Worm (Caenorhabditis elegans) whole organism, young adult: ENCODE data around the gene tax-6.

Experiments used
- B0261.1 ChIP-seq: sonication (generic microtip); optimal IDR thresholded peaks from 2 replicates; lab custom pipeline; 2016; ENCODE audit warnings: mild to moderate bottlenecking, missing genetic modification characterization, moderate library complexity, missing compliant biosample characterization
- C06A6.2 ChIP-seq: fragments of 200-800 bp; sonication (Bioruptor generic); conservative IDR thresholded peaks from 2 replicates; pipeline ENCODE4 v1.3.6; 2022; ENCODE audit warnings: missing genetic modification characterization, missing compliant biosample characterization
- C17E4.6 ChIP-seq: fragments of 200-800 bp; sonication (Bioruptor generic); IDR thresholded peaks from 2 replicates; pipeline ENCODE4 v1.3.6; 2022; ENCODE audit warnings: missing genetic modification reagents, missing genetic modification characterization, missing compliant biosample characterization
- D2030.7 ChIP-seq: fragments of 200-800 bp; sonication (Bioruptor generic); IDR thresholded peaks from 2 replicates; pipeline ENCODE4 v1.3.6; 2022; ENCODE audit warnings: missing genetic modification reagents, missing genetic modification characterization, missing compliant biosample characterization
- F22D6.2 ChIP-seq: sonication (generic microtip); optimal IDR thresholded peaks from 2 replicates; lab custom pipeline; 2016; ENCODE audit warnings: mild to moderate bottlenecking, missing genetic modification characterization, missing compliant biosample characterization
- F23B12.7 ChIP-seq: sonication (generic microtip); optimal IDR thresholded peaks from 2 replicates; lab custom pipeline; 2017; ENCODE audit warnings: missing genetic modification characterization, mild to moderate bottlenecking, missing compliant biosample characterization, antibody characterized with exemption, moderate library complexity; ENCODE audit not compliant: insufficient read depth
- F57A8.1 ChIP-seq: fragments of 200-800 bp; sonication (Bioruptor generic); optimal IDR thresholded peaks from 2 replicates; lab custom pipeline; 2018; ENCODE audit warnings: mild to moderate bottlenecking, missing genetic modification characterization, moderate library complexity, missing compliant biosample characterization
- K12H6.12 ChIP-seq: fragments of 200-800 bp; sonication (Bioruptor generic); optimal IDR thresholded peaks from 2 replicates; lab custom pipeline; 2018; ENCODE audit warnings: mild to moderate bottlenecking, missing genetic modification characterization, missing compliant biosample characterization
- T26A5.8 ChIP-seq: sonication (generic microtip); optimal IDR thresholded peaks from 2 replicates; lab custom pipeline; 2016; ENCODE audit warnings: missing genetic modification characterization, missing compliant biosample characterization
- atf-7 ChIP-seq: sonication (generic microtip); optimal IDR thresholded peaks from 2 replicates; lab custom pipeline; 2017; ENCODE audit warnings: mild to moderate bottlenecking, missing genetic modification characterization, missing compliant biosample characterization
- attf-5 ChIP-seq: fragments of 200-800 bp; sonication (Bioruptor generic); optimal IDR thresholded peaks from 2 replicates; lab custom pipeline; 2018; ENCODE audit warnings: mild to moderate bottlenecking, missing genetic modification characterization, missing compliant biosample characterization
- attf-6 ChIP-seq: fragments of 200-800 bp; sonication (Bioruptor generic); IDR thresholded peaks from 2 replicates; pipeline ENCODE4 v1.3.6; 2022; ENCODE audit warnings: missing genetic modification reagents, missing genetic modification characterization, missing compliant biosample characterization
- bed-1 ChIP-seq: fragments of 200-800 bp; sonication (Bioruptor generic); IDR thresholded peaks from 2 replicates; pipeline ENCODE4 v1.3.6; 2022; ENCODE audit warnings: missing genetic modification reagents, missing genetic modification characterization, missing compliant biosample characterization
- bed-2 ChIP-seq: fragments of 200-800 bp; sonication (Bioruptor generic); IDR thresholded peaks from 2 replicates; pipeline ENCODE4 v1.3.6; 2022; ENCODE audit warnings: missing genetic modification reagents, missing genetic modification characterization, missing compliant biosample characterization
- ccch-3 ChIP-seq: fragments of 200-800 bp; sonication (Bioruptor generic); optimal IDR thresholded peaks from 2 replicates; lab custom pipeline; 2018; ENCODE audit warnings: mild to moderate bottlenecking, missing genetic modification characterization, missing compliant biosample characterization
- ceh-100 ChIP-seq: fragments of 200-800 bp; sonication (Bioruptor generic); IDR thresholded peaks from 2 replicates; pipeline ENCODE4 v1.3.6; 2022; ENCODE audit warnings: missing genetic modification reagents, missing genetic modification characterization, missing compliant biosample characterization
- ceh-58 ChIP-seq: fragments of 200-800 bp; sonication (Bioruptor generic); IDR thresholded peaks from 2 replicates; pipeline ENCODE4 v1.3.6; 2022; ENCODE audit warnings: missing genetic modification characterization, missing compliant biosample characterization
- ceh-91 ChIP-seq: fragments of 200-800 bp; sonication (Bioruptor generic); IDR thresholded peaks from 2 replicates; pipeline ENCODE4 v1.3.6; 2022; ENCODE audit warnings: missing genetic modification reagents, missing genetic modification characterization, missing compliant biosample characterization
- dox-1 ChIP-seq: fragments of 200-800 bp; sonication (Bioruptor generic); IDR thresholded peaks from 2 replicates; pipeline ENCODE4 v1.3.6; 2022; ENCODE audit warnings: missing genetic modification reagents, missing genetic modification characterization, missing compliant biosample characterization
- dpff-1 ChIP-seq: sonication (generic microtip); optimal IDR thresholded peaks from 2 replicates; lab custom pipeline; 2017; ENCODE audit warnings: mild to moderate bottlenecking, missing genetic modification characterization, missing compliant biosample characterization
- efl-1 ChIP-seq: fragments of 150-350 bp; optimal IDR thresholded peaks from 2 replicates; lab custom pipeline; 2014; ENCODE audit warnings: missing biosample characterization, missing genetic modification reagents, missing genetic modification characterization
- hlh-12 ChIP-seq: sonication (generic microtip); optimal IDR thresholded peaks from 2 replicates; lab custom pipeline; 2016; ENCODE audit warnings: missing genetic modification characterization, missing compliant biosample characterization
- hmg-20 ChIP-seq: fragments of 200-800 bp; sonication (Bioruptor generic); IDR thresholded peaks from 2 replicates; pipeline ENCODE4 v1.3.6; 2022; ENCODE audit warnings: missing genetic modification reagents, missing genetic modification characterization, missing compliant biosample characterization
- lag-1 ChIP-seq: fragments of 200-800 bp; sonication (Bioruptor generic); IDR thresholded peaks from 2 replicates; pipeline ENCODE4 v1.3.6; 2022; ENCODE audit warnings: missing genetic modification reagents, missing genetic modification characterization, missing compliant biosample characterization
- let-526 ChIP-seq: fragments of 200-800 bp; sonication (Bioruptor generic); IDR thresholded peaks from 2 replicates; pipeline ENCODE4 v1.3.6; 2022; ENCODE audit warnings: missing genetic modification reagents, missing genetic modification characterization, missing compliant biosample characterization
- let-607 ChIP-seq, 2 experiments: fragments of 200-800 bp in 1 of 2; sonication (Bioruptor generic) in 1 of 2; sonication (generic microtip) in 1 of 2; optimal IDR thresholded peaks; 2 replicates each; lab custom pipeline; 2016 to 2018; ENCODE audit warnings: mild to moderate bottlenecking in 2 of 2, missing compliant biosample characterization in 2 of 2, missing genetic modification characterization in 2 of 2, moderate library complexity in 2 of 2, missing genotype in 1 of 2
- madf-3 ChIP-seq: fragments of 200-800 bp; sonication (Bioruptor generic); IDR thresholded peaks from 2 replicates; pipeline ENCODE4 v1.3.6; 2022; ENCODE audit warnings: missing genetic modification reagents, missing genetic modification characterization, missing compliant biosample characterization
- mcd-1 ChIP-seq: fragments of 200-800 bp; sonication (Bioruptor generic); IDR thresholded peaks from 2 replicates; pipeline ENCODE4 v1.3.6; 2022; ENCODE audit warnings: missing genetic modification reagents, missing genetic modification characterization, missing compliant biosample characterization
- mel-28 ChIP-seq: sonication (generic microtip); optimal IDR thresholded peaks from 2 replicates; lab custom pipeline; 2016; ENCODE audit warnings: borderline replicate concordance, mild to moderate bottlenecking, missing genetic modification characterization, missing compliant biosample characterization
- mes-4 ChIP-seq: sonication (generic microtip); optimal IDR thresholded peaks from 2 replicates; lab custom pipeline; 2016; ENCODE audit warnings: missing genotype, missing genetic modification characterization, missing compliant biosample characterization
- nfya-2 ChIP-seq: fragments of 200-800 bp; sonication (Bioruptor generic); IDR thresholded peaks from 2 replicates; pipeline ENCODE4 v1.3.6; 2022; ENCODE audit warnings: missing genetic modification reagents, missing genetic modification characterization, missing compliant biosample characterization
- nhr-120 ChIP-seq: fragments of 200-800 bp; sonication (Bioruptor generic); IDR thresholded peaks from 2 replicates; pipeline ENCODE4 v1.3.6; 2022; ENCODE audit warnings: missing genetic modification characterization, missing compliant biosample characterization
- nhr-179 ChIP-seq: sonication (generic microtip); optimal IDR thresholded peaks from 2 replicates; lab custom pipeline; 2016; ENCODE audit warnings: mild to moderate bottlenecking, missing genetic modification characterization, missing compliant biosample characterization
- nhr-27 ChIP-seq: fragments of 200-800 bp; sonication (Bioruptor generic); optimal IDR thresholded peaks from 2 replicates; lab custom pipeline; 2018; ENCODE audit warnings: mild to moderate bottlenecking, missing genetic modification characterization, moderate library complexity, missing compliant biosample characterization
- nhr-90 ChIP-seq: sonication (generic microtip); optimal IDR thresholded peaks from 2 replicates; lab custom pipeline; 2016; ENCODE audit warnings: missing genotype, mild to moderate bottlenecking, missing genetic modification characterization, missing compliant biosample characterization
- pha-4 ChIP-seq: fragments of 150-350 bp; sonication (generic microtip); optimal IDR thresholded peaks from 2 replicates; lab custom pipeline; 2014; ENCODE audit warnings: missing biosample characterization, missing genetic modification reagents, missing genetic modification characterization
- sdz-38 ChIP-seq: sonication (generic microtip); optimal IDR thresholded peaks from 2 replicates; lab custom pipeline; 2016; ENCODE audit warnings: missing genotype, missing genetic modification characterization, missing compliant biosample characterization
- snpc-3.4 ChIP-seq: sonication (generic microtip); optimal IDR thresholded peaks from 2 replicates; lab custom pipeline; 2017; ENCODE audit warnings: missing genetic modification characterization, mild to moderate bottlenecking, missing compliant biosample characterization, antibody characterized with exemption, moderate library complexity, missing genotype, missing genetic modification reagents
- somi-1 ChIP-seq: fragments of 200-800 bp; sonication (Bioruptor generic); optimal IDR thresholded peaks from 2 replicates; lab custom pipeline; 2018; ENCODE audit warnings: mild to moderate bottlenecking, missing genetic modification characterization, missing compliant biosample characterization
- sptf-2 ChIP-seq: fragments of 200-800 bp; sonication (Bioruptor generic); optimal IDR thresholded peaks from 2 replicates; lab custom pipeline; 2018; ENCODE audit warnings: mild to moderate bottlenecking, missing genetic modification characterization, missing compliant biosample characterization
- tbx-9 ChIP-seq: sonication (generic microtip); optimal IDR thresholded peaks from 2 replicates; lab custom pipeline; 2016; ENCODE audit warnings: borderline replicate concordance, missing genetic modification characterization, inconsistent platforms, missing compliant biosample characterization
- xnd-1 ChIP-seq: sonication (generic microtip); optimal IDR thresholded peaks from 2 replicates; lab custom pipeline; 2016; ENCODE audit warnings: missing genotype, missing genetic modification reagents, missing genetic modification characterization, missing compliant biosample characterization
- zfh-2 ChIP-seq: fragments of 200-800 bp; sonication (Bioruptor generic); conservative IDR thresholded peaks from 2 replicates; pipeline ENCODE4 v1.3.6; 2022; ENCODE audit warnings: missing genetic modification reagents, missing genetic modification characterization, missing compliant biosample characterization
- zim-3 ChIP-seq: sonication (generic microtip); optimal IDR thresholded peaks from 2 replicates; lab custom pipeline; 2017; ENCODE audit warnings: mild to moderate bottlenecking, missing genetic modification characterization, moderate library complexity, missing compliant biosample characterization
- ztf-22 ChIP-seq: fragments of 200-800 bp; sonication (Bioruptor generic); optimal IDR thresholded peaks from 2 replicates; lab custom pipeline; 2018; ENCODE audit warnings: mild to moderate bottlenecking, missing genetic modification characterization, moderate library complexity, missing compliant biosample characterization
- ztf-25 ChIP-seq: fragments of 200-800 bp; sonication (Bioruptor generic); IDR thresholded peaks from 2 replicates; pipeline ENCODE4 v1.3.6; 2022; ENCODE audit warnings: missing genetic modification reagents, missing genetic modification characterization, missing compliant biosample characterization

tax-6 gene

ce11 chrIV:10498401-10498800 lies 3.0 kb downstream of the tax-6 start:
- TF ChIP-seq zfh-2, result no peak
- TF ChIP-seq lag-1 (GFP tag; lab: Robert Waterston, UW), result no peak
- TF ChIP-seq T26A5.8 (tag; lab: Kevin White, UChicago), result no peak
- TF ChIP-seq bed-1 (GFP tag; lab: Robert Waterston, UW), result no peak
- TF ChIP-seq ztf-25 (GFP tag; lab: Robert Waterston, UW), result no peak
- no peak for TF ChIP-seq zim-3
- TF ChIP-seq C17E4.6 (GFP tag; lab: Robert Waterston, UW), result no peak
- no peak for TF ChIP-seq F22D6.2 (tag; lab: Kevin White, UChicago)
- no peak for TF ChIP-seq efl-1 (GFP tag; lab: Kevin White, UChicago)
- TF ChIP-seq tbx-9 (tag; lab: Kevin White, UChicago), result no peak
- no peak for TF ChIP-seq atf-7 (tag; lab: Kevin White, UChicago)
- no peak for TF ChIP-seq somi-1
- no peak for TF ChIP-seq ceh-58 (GFP tag; lab: Robert Waterston, UW)
- no peak for TF ChIP-seq K12H6.12 (tag; lab: Kevin White, UChicago)
- no peak for TF ChIP-seq pha-4 (tag; lab: Kevin White, UChicago)
- no peak for TF ChIP-seq nhr-120

ce11 chrIV:10489409-10489808 lies 12.0 kb downstream of the tax-6 start:
- no peak for TF ChIP-seq mcd-1 (GFP tag; lab: Robert Waterston, UW)
- no peak for TF ChIP-seq tbx-9 (tag; lab: Kevin White, UChicago)
- no peak for TF ChIP-seq nhr-179
- no peak for TF ChIP-seq D2030.7 (GFP tag; lab: Robert Waterston, UW)
- no peak for TF ChIP-seq F57A8.1 (GFP tag; lab: Kevin White, UChicago)
- TF ChIP-seq xnd-1 (tag; lab: Kevin White, UChicago), result no peak
- no peak for TF ChIP-seq nhr-90 (tag; lab: Kevin White, UChicago)
- TF ChIP-seq C06A6.2 (GFP tag; lab: Robert Waterston, UW), result no peak
- no peak for TF ChIP-seq nfya-2 (GFP tag; lab: Robert Waterston, UW)
- TF ChIP-seq F23B12.7 (tag; lab: Kevin White, UChicago), result no peak
- TF ChIP-seq bed-2 (GFP tag; lab: Robert Waterston, UW), result no peak
- no peak for TF ChIP-seq attf-6 (GFP tag; lab: Robert Waterston, UW)
- no peak for TF ChIP-seq nhr-27 (tag; lab: Kevin White, UChicago)
- no peak for TF ChIP-seq sptf-2 (GFP tag; lab: Kevin White, UChicago)
- no peak for TF ChIP-seq F22D6.2 (tag; lab: Kevin White, UChicago)

ce11 chrIV:10483607-10484117 lies 17.7 kb downstream of the tax-6 start, which contains the start of the genes F01D4.5 and ced-5:
Gene F01D4.5 (minus strand): TSS chrIV:10483657.
Gene ced-5 (plus strand): TSS chrIV:10484110.
- TF ChIP-seq dox-1 (peak; percentile 85), B0261.1 (tag; lab: Kevin White, UChicago) (peak; percentile 5), F22D6.2 (tag; lab: Kevin White, UChicago) (peak; percentile 80), ceh-91 (0 out of 2 replicates have a peak, but pooled peaks have one; percentile 22), attf-5 (GFP tag; lab: Kevin White, UChicago) (peak; percentile 48), let-526 (GFP tag; lab: Robert Waterston, UW) (peak; percentile 79; the same call in 1 of the 2 replicates), F23B12.7 (tag; lab: Kevin White, UChicago) (peak; percentile 31), sdz-38 (no peak), dpff-1 (tag; lab: Kevin White, UChicago) (no peak), mel-28 (no peak), mes-4 (tag; lab: Kevin White, UChicago) (no peak), snpc-3.4 (tag; lab: Kevin White, UChicago) (no peak), madf-3 (GFP tag; lab: Robert Waterston, UW) (no peak), let-607 (tag; optimal IDR thresholded peaks at IDR 0.05; lab: Kevin White, UChicago) (peak in 1 of 2 experiments; percentile 72), atf-7 (tag; lab: Kevin White, UChicago) (peak; percentile 44), hlh-12 (no peak), hmg-20 (GFP tag; lab: Robert Waterston, UW) (peak; percentile 62; the same call in 1 of the 2 replicates), ceh-100 (peak; percentile 41; the same call in 1 of the 2 replicates), ztf-22 (GFP tag; lab: Kevin White, UChicago) (peak; percentile 1), ccch-3 (GFP tag; lab: Kevin White, UChicago) (peak; percentile 93)
